Fruit fly (Drosophila melanogaster): Measurements from ENCODE around the gene Dpm3.

The Dpm3 gene

DNA sequence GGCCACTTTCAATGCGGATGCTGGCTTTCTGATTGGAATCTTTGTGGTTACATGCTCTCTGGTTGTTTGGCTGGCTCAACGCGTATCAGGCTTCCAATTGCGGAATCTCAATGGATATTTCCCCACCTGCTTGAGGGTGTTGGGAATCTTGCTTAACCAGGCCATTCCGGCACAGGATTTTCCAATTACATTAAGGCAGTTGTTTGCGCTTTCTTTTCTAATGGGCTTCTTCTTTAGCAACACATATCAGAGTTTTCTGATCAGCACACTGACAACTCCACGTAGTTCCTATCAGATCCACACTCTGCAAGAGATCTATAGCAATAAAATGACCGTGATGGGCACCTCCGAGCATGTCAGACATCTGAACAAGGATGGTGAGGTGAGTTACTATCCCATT lies 19.3 kb upstream of the Dpm3 start:
- TF ChIP-seq CG32264 (GFP tag; optimal IDR thresholded peaks at IDR 0.05): no peak
- no peak for TF ChIP-seq Rel (GFP tag; optimal IDR thresholded peaks at IDR 0.05)
- TF ChIP-seq Rel (tag; optimal IDR thresholded peaks at IDR 0.05): no peak
- no peak for TF ChIP-seq fru (GFP tag; optimal IDR thresholded peaks at IDR 0.05)
- no peak for TF ChIP-seq Hr83 (GFP tag; optimal IDR thresholded peaks at IDR 0.05; ENCODE audit: poor library complexity, severe bottlenecking)

DNA sequence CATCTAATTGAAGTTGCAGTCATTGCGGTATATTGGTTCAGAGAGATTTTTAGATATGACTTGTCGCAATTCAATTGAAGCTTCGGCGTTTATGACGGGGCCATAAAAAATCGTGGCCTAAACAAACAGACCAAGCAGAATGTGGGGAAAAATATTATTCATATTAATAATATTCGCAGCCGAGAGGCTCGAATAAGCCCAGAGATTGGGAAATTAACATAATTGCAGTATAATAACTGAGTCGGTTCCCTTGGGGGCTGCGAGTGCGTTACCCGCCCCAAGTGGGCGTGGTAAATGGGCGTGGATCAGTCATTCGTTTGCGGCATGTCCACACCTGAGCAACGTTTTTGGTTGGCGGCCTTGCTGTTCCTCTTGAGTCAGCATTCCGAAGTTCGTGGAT lies 17.1 kb upstream of the Dpm3 start, which contains the start of gene Ir87a:
Ir87a (plus strand) TSS at position 301 of the 400 bp plus-strand sequence.
- TF ChIP-seq HLH106 (tag; optimal IDR thresholded peaks at IDR 0.05) (no peak), Vsx2 (GFP tag; optimal IDR thresholded peaks at IDR 0.05; ENCODE audit: partially characterized antibody) (no peak)

DNA sequence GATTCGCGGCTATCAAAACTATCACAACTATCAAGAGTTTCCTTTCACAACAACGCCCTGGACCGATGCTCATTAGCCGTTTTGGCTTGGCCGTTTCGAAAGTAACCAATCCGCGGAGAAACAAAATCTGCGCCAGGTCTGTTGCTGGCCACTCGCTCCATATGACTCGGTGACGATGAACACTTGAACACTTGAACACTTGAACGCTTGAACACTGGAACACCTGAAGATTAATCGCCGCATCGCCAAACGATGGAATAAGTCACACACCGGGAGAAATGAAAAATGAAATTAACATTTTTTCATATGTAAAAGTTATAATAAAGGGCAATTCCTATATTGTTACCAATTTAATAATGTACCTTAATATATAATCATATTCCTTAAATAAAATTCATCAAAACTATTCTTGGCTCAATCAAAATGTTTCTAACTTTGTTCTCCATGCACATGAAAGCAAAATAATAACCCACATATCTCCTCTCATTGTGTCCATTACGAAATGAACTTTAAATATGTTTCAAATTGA lies 14.3 kb upstream of the Dpm3 start:
- no peak for TF ChIP-seq OdsH (GFP tag; optimal IDR thresholded peaks at IDR 0.05)
- TF ChIP-seq CG32264 (GFP tag; optimal IDR thresholded peaks at IDR 0.05): no peak
- TF ChIP-seq jim (GFP tag; optimal IDR thresholded peaks at IDR 0.05): no peak
- no peak for TF ChIP-seq Myc (optimal IDR thresholded peaks at IDR 0.05)
- no peak for TF ChIP-seq sage (GFP tag; optimal IDR thresholded peaks at IDR 0.05)
- no peak for TF ChIP-seq rgr (GFP tag; optimal IDR thresholded peaks at IDR 0.05)
- no peak for TF ChIP-seq woc (GFP tag; optimal IDR thresholded peaks at IDR 0.05)
- TF ChIP-seq Abd-B (GFP tag; optimal IDR thresholded peaks at IDR 0.05): no peak
- TF ChIP-seq CrebA (GFP tag; optimal IDR thresholded peaks at IDR 0.05; ENCODE audit: borderline replicate concordance): no peak
- TF ChIP-seq HLH106 (tag; optimal IDR thresholded peaks at IDR 0.05): no peak
- TF ChIP-seq lola (GFP tag; optimal IDR thresholded peaks at IDR 0.05): no peak
- TF ChIP-seq fru (GFP tag; optimal IDR thresholded peaks at IDR 0.05): no peak
- no peak for TF ChIP-seq Hr83 (GFP tag; optimal IDR thresholded peaks at IDR 0.05; ENCODE audit: poor library complexity, severe bottlenecking)
- no peak for TF ChIP-seq h (GFP tag; optimal IDR thresholded peaks at IDR 0.05)
- no peak for TF ChIP-seq brk (GFP tag; optimal IDR thresholded peaks at IDR 0.05)
- TF ChIP-seq Hr78 (GFP tag; optimal IDR thresholded peaks at IDR 0.05): no peak

DNA sequence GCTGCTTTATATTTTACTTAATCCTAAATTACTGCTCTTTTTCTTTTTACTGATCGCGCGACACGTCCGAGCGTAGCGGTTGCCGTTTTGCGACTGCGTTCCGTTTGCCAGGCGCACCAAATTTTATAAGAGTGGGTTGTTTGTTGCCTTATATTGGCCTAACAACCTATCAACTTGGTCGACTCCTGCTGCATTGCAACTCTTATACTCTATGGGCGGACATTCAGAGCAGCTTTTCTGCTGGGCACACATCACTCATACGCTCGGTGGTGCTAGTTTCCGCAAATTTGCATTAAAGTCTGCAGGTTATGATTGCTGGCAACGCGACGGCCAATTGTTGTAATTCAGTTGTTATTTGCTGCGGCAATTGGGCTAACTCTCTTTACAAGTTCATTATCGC lies 12.3 kb upstream of the Dpm3 start, which contains the start of gene yellow-e:
yellow-e (minus strand) TSS at position 101 of the 400 bp plus-strand sequence.
- TF ChIP-seq rgr (GFP tag; optimal IDR thresholded peaks at IDR 0.05) (no peak), Rel (GFP tag; optimal IDR thresholded peaks at IDR 0.05) (no peak), Rel (tag; optimal IDR thresholded peaks at IDR 0.05) (no peak), foxo (GFP tag; optimal IDR thresholded peaks at IDR 0.05) (no peak), Jra (GFP tag; optimal IDR thresholded peaks at IDR 0.05) (no peak), dl (GFP tag; optimal IDR thresholded peaks at IDR 0.05; ENCODE audit: insufficient read depth in 1 of 2, partially characterized antibody in 2 of 2) (no peak), Myc (optimal IDR thresholded peaks at IDR 0.05) (no peak), sv (GFP tag; optimal IDR thresholded peaks at IDR 0.05) (no peak), woc (GFP tag; optimal IDR thresholded peaks at IDR 0.05) (no peak), fru (GFP tag; optimal IDR thresholded peaks at IDR 0.05) (no peak), psq (GFP tag; optimal IDR thresholded peaks at IDR 0.05) (no peak), CG9705 (GFP tag; optimal IDR thresholded peaks at IDR 0.05) (no peak), OdsH (GFP tag; optimal IDR thresholded peaks at IDR 0.05) (no peak), jim (GFP tag; optimal IDR thresholded peaks at IDR 0.05) (no peak), Dif (GFP tag; optimal IDR thresholded peaks at IDR 0.05; ENCODE audit: partially characterized antibody) (no peak), Vsx2 (GFP tag; optimal IDR thresholded peaks at IDR 0.05; ENCODE audit: partially characterized antibody) (no peak), CrebA (GFP tag; optimal IDR thresholded peaks at IDR 0.05; ENCODE audit: borderline replicate concordance) (no peak), lola (GFP tag; optimal IDR thresholded peaks at IDR 0.05) (no peak), Hr83 (GFP tag; optimal IDR thresholded peaks at IDR 0.05; ENCODE audit: poor library complexity, severe bottlenecking) (no peak)

DNA sequence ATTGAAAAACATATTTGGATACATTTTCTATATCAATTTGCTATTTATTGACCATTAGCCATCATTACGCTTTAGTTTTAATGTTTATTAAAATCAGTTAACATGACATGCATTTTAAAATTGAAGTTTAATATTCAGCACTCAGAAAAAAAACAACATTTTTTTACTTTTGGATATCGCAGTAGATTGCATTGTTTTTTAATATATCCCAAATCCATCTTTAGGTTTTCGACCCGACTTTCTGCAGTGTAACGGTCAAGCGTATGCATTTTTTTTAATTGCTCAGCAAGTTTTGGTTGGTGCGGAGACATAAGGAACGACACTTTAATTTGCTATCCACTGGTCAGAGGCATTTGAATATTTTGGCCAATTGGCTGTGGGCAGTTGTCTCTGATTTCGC lies 9.9 kb upstream of the Dpm3 start:
- TF ChIP-seq Dif (GFP tag; optimal IDR thresholded peaks at IDR 0.05; ENCODE audit: partially characterized antibody) (no peak), dl (GFP tag; optimal IDR thresholded peaks at IDR 0.05; ENCODE audit: insufficient read depth in 1 of 2, partially characterized antibody in 2 of 2) (no peak), OdsH (GFP tag; optimal IDR thresholded peaks at IDR 0.05) (no peak), Hr78 (GFP tag; optimal IDR thresholded peaks at IDR 0.05) (no peak), h (GFP tag; optimal IDR thresholded peaks at IDR 0.05) (no peak), Jra (GFP tag; optimal IDR thresholded peaks at IDR 0.05) (no peak), HLH106 (tag; optimal IDR thresholded peaks at IDR 0.05) (no peak), Hr83 (GFP tag; optimal IDR thresholded peaks at IDR 0.05; ENCODE audit: poor library complexity, severe bottlenecking) (no peak), lola (GFP tag; optimal IDR thresholded peaks at IDR 0.05) (no peak), foxo (GFP tag; optimal IDR thresholded peaks at IDR 0.05) (no peak), woc (GFP tag; optimal IDR thresholded peaks at IDR 0.05) (no peak), tai (GFP tag; optimal IDR thresholded peaks at IDR 0.05) (no peak), ey (GFP tag; optimal IDR thresholded peaks at IDR 0.05) (no peak), dmrt93B (GFP tag; optimal IDR thresholded peaks at IDR 0.05) (no peak), Dfd (GFP tag; optimal IDR thresholded peaks at IDR 0.05) (no peak), br (GFP tag; optimal IDR thresholded peaks at IDR 0.05) (no peak), dsf (GFP tag; optimal IDR thresholded peaks at IDR 0.05; ENCODE audit: borderline replicate concordance) (no peak), Mio (GFP tag; optimal IDR thresholded peaks at IDR 0.05) (no peak)

All from whole organism, wandering third instar larva.